Worm (Caenorhabditis elegans) whole organism, L2 larva: ENCODE data around the gene msp-142.
"Not testable (repeated sequence)": the region's sequence is repeated elsewhere in the genome, so short reads cannot be mapped to it uniquely, and the experiment has no call there.

ENCODE experiments used
- F13H6.1 ChIP-seq: sonication (generic microtip); optimal IDR thresholded peaks from 2 replicates; lab custom pipeline; 2016; ENCODE audit warnings: missing genetic modification characterization, missing compliant biosample characterization
- R02D3.7 ChIP-seq: fragments of 150-350 bp; optimal IDR thresholded peaks from 2 replicates; lab custom pipeline; 2014; ENCODE audit warnings: missing biosample characterization, missing genetic modification characterization
- Y55F3AM.14 ChIP-seq: fragments of 200-800 bp; sonication (Bioruptor generic); optimal IDR thresholded peaks from 2 replicates; lab custom pipeline; 2018; ENCODE audit warnings: mild to moderate bottlenecking, missing genetic modification characterization, missing compliant biosample characterization
- ama-1 ChIP-seq: fragments of 150-350 bp; optimal IDR thresholded peaks from 2 replicates; lab custom pipeline; 2018; ENCODE audit warnings: inconsistent platforms
- ceh-82 ChIP-seq: fragments of 150-350 bp; optimal IDR thresholded peaks from 2 replicates; lab custom pipeline; 2014; ENCODE audit warnings: missing biosample characterization, missing genetic modification characterization
- crh-2 ChIP-seq: sonication (generic microtip); optimal IDR thresholded peaks from 2 replicates; lab custom pipeline; 2017; ENCODE audit warnings: missing biosample characterization, missing genetic modification characterization
- dmd-4 ChIP-seq: sonication (generic microtip); optimal IDR thresholded peaks from 2 replicates; lab custom pipeline; 2017; ENCODE audit warnings: missing biosample characterization, missing genetic modification characterization
- elt-1 ChIP-seq: fragments of 150-350 bp; optimal IDR thresholded peaks from 2 replicates; lab custom pipeline; 2014; ENCODE audit warnings: missing biosample characterization, missing genetic modification characterization
- elt-3 ChIP-seq: sonication (generic microtip); optimal IDR thresholded peaks from 2 replicates; lab custom pipeline; 2017; ENCODE audit warnings: missing biosample characterization, missing genetic modification characterization
- fos-1 ChIP-seq: fragments of 150-350 bp; optimal IDR thresholded peaks from 2 replicates; lab custom pipeline; 2014; ENCODE audit warnings: missing biosample characterization, missing genetic modification characterization
- gmeb-1 ChIP-seq: fragments of 150-350 bp; optimal IDR thresholded peaks from 2 replicates; lab custom pipeline; 2014; ENCODE audit warnings: missing biosample characterization, missing genetic modification characterization
- lin-11 ChIP-seq: fragments of 150-350 bp; sonication (generic microtip); optimal IDR thresholded peaks from 2 replicates; lab custom pipeline; 2014; ENCODE audit warnings: missing biosample characterization, missing genetic modification characterization, inconsistent platforms, mixed read lengths
- lsy-2 ChIP-seq, 2 experiments: fragments of 150-350 bp in 1 of 2; sonication (generic microtip) in 1 of 2; optimal IDR thresholded peaks; 2 replicates each; lab custom pipeline; 2014 to 2017; ENCODE audit warnings: missing biosample characterization in 2 of 2, missing genetic modification characterization in 2 of 2
- nhr-10 ChIP-seq: sonication (generic microtip); optimal IDR thresholded peaks from 2 replicates; lab custom pipeline; 2017; ENCODE audit warnings: missing biosample characterization, missing genetic modification characterization
- nhr-11 ChIP-seq: fragments of 150-350 bp; optimal IDR thresholded peaks from 2 replicates; lab custom pipeline; 2014; ENCODE audit warnings: missing biosample characterization, missing genetic modification characterization
- nhr-12 ChIP-seq: fragments of 150-350 bp; optimal IDR thresholded peaks from 2 replicates; lab custom pipeline; 2014; ENCODE audit warnings: missing biosample characterization, missing genetic modification characterization
- nhr-21 ChIP-seq: fragments of 150-350 bp; optimal IDR thresholded peaks from 2 replicates; lab custom pipeline; 2014; ENCODE audit warnings: missing biosample characterization, missing genetic modification characterization
- nhr-23 ChIP-seq: fragments of 150-350 bp; optimal IDR thresholded peaks from 2 replicates; lab custom pipeline; 2014; ENCODE audit warnings: missing biosample characterization, missing genetic modification reagents, missing genetic modification characterization
- nhr-237 ChIP-seq: fragments of 150-350 bp; optimal IDR thresholded peaks from 2 replicates; lab custom pipeline; 2014; ENCODE audit warnings: missing biosample characterization, missing genetic modification characterization
- nhr-25 ChIP-seq: fragments of 150-350 bp; sonication (generic microtip); optimal IDR thresholded peaks from 3 replicates; lab custom pipeline; 2014; ENCODE audit warnings: missing biosample characterization, missing genetic modification characterization
- peb-1 ChIP-seq: fragments of 150-350 bp; optimal IDR thresholded peaks from 2 replicates; lab custom pipeline; 2014; ENCODE audit warnings: missing biosample characterization, missing genetic modification characterization
- sem-4 ChIP-seq: fragments of 150-350 bp; optimal IDR thresholded peaks from 2 replicates; lab custom pipeline; 2014; ENCODE audit warnings: missing biosample characterization, missing genetic modification reagents, missing genetic modification characterization
- sma-9 ChIP-seq, 2 experiments: fragments of 150-350 bp in 1 of 2; sonication (generic microtip) in 1 of 2; optimal IDR thresholded peaks; 2 replicates each; lab custom pipeline; 2014 to 2016; ENCODE audit warnings: missing genetic modification characterization in 2 of 2, mild to moderate bottlenecking in 1 of 2, missing biosample characterization in 1 of 2, missing compliant biosample characterization in 1 of 2, missing genetic modification reagents in 1 of 2, moderate library complexity in 1 of 2
- snpc-4 ChIP-seq: fragments of 150-350 bp; optimal IDR thresholded peaks from 2 replicates; lab custom pipeline; 2014; ENCODE audit warnings: missing biosample characterization, missing genetic modification characterization
- unc-55 ChIP-seq: fragments of 150-350 bp; sonication (generic microtip); optimal IDR thresholded peaks from 3 replicates; lab custom pipeline; 2014; ENCODE audit warnings: missing biosample characterization, missing genetic modification reagents, missing genetic modification characterization
- zag-1 ChIP-seq: fragments of 150-350 bp; optimal IDR thresholded peaks from 2 replicates; lab custom pipeline; 2014; ENCODE audit warnings: missing biosample characterization, missing genetic modification characterization

The msp-142 gene

ce11 chrII:5801075-5801474, 3.3 kb downstream of the msp-142 start, which contains the start of the genes K05F1.9 and K05F1.1:
Gene K05F1.9 (minus strand): TSS chrII:5801175.
Gene K05F1.1 (plus strand): TSS chrII:5801382.
- TF ChIP-seq R02D3.7 (tag; lab: Kevin White, UChicago) (no peak), lin-11 (tag; lab: Kevin White, UChicago) (no peak), nhr-23 (no peak), peb-1 (tag; lab: Kevin White, UChicago) (no peak), nhr-11 (no peak), dmd-4 (tag; lab: Kevin White, UChicago) (no peak), nhr-21 (tag; lab: Kevin White, UChicago) (no peak), nhr-10 (no peak), unc-55 (GFP tag; lab: Kevin White, UChicago) (no peak), lsy-2 (tag; optimal IDR thresholded peaks at IDR 0.05; lab: Kevin White, UChicago) (no peak)

ce11 chrII:5804288-5804687, 6.6 kb downstream of the msp-142 start:
- TF ChIP-seq fos-1 (tag; lab: Kevin White, UChicago) (peak; percentile 29), nhr-12 (tag; lab: Kevin White, UChicago) (no peak)
- TF ChIP-seq, all 48 proteins: peak for 1

DNA sequence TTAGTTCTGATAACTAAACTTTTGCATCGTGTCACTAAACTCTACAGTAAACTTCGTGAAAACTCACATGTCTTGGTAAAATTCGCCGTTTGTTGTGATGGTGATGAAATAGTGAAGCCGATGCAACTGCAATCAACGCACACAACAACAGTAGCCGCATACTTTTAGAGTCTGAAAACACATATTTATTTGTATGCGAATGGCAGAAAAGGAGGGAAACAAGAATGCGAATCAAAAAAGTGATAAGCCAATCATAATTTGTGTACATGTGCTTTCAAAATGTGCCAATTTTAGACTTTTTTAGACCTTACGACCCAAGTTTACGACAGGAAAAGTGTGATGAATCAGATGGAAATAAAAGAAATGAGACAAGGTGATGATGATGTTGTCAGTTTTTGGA, 7.6 kb downstream of the msp-142 start, which contains the start of gene K05F1.10:
TSS of gene K05F1.10 (minus strand) at position 171 of the 400 bp plus-strand sequence.
- TF ChIP-seq lsy-2 (tag; optimal IDR thresholded peaks at IDR 0.05; lab: Kevin White, UChicago) (no peak), unc-55 (GFP tag; lab: Kevin White, UChicago) (no peak), ceh-82 (tag; lab: Kevin White, UChicago) (no peak), elt-1 (tag; lab: Kevin White, UChicago) (no peak), zag-1 (tag; lab: Kevin White, UChicago) (no peak), crh-2 (peak; percentile 17), nhr-21 (tag; lab: Kevin White, UChicago) (no peak)
- TF ChIP-seq, all 48 proteins: peak for 1

DNA sequence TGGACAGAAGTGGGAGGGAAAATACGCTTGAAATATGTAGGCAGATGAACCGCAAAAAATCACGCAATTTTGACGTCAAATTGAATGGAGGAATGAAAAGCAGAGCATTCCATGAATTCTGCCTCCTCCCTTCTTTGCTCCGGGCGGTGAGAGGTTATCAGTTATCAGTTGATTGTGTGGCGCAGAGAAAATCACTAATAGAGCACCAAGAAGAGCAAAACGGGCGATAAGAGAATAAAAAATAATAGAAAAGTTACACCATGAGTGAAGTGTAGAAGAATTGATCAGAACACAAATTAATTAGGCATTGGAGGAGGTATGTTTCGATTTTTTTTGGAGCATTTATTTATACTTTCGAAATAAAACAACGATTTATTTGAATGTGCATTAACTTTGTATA, 8.8 kb downstream of the msp-142 start:
- TF ChIP-seq crh-2 (peak; percentile 17), fos-1 (tag; lab: Kevin White, UChicago) (peak; percentile 80), ama-1 (lab: Kevin White, UChicago) (no peak), F13H6.1 (tag; lab: Kevin White, UChicago) (no peak), gmeb-1 (tag; lab: Kevin White, UChicago) (peak; percentile 10)

DNA sequence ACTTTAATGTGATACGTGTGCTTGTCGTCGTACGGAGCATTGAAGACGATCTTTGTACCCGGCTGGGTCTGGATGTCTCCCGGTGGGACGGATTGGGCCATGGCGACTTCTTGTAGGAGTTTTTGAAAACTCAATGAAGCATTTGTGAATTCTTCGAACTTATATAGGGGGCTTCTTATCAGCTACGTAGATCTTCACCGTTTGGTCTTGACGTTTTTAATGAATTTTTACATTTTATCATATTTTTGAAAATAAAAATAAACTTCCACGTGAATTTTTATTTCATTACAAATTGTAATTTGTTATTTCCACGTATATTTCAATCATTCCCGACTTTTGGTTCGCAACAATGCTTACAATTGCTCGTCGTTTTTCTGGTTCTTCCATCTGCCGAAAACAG, 12.5 kb downstream of the msp-142 start, which contains the start of the genes msp-64 and ZK1248.5:
TSS of gene msp-64 (minus strand) at position 101 of the 400 bp plus-strand sequence.
TSS of gene ZK1248.5 (plus strand) at position 285 of the 400 bp plus-strand sequence.
- TF ChIP-seq dmd-4 (tag; lab: Kevin White, UChicago): no peak
- no peak for TF ChIP-seq nhr-12 (tag; lab: Kevin White, UChicago)
- TF ChIP-seq ceh-82 (tag; lab: Kevin White, UChicago): no peak
- TF ChIP-seq nhr-237 (tag; lab: Kevin White, UChicago): no peak
- TF ChIP-seq, all 48 proteins: peak for 0

ce11 chrII:5815382-5815781, 17.7 kb downstream of the msp-142 start, which contains the start of gene wago-5:
Gene wago-5 (minus strand): TSS chrII:5815482.
- TF ChIP-seq sem-4 (tag; lab: Kevin White, UChicago); nhr-11; gmeb-1 (tag; lab: Kevin White, UChicago): not testable (repeated sequence)

DNA sequence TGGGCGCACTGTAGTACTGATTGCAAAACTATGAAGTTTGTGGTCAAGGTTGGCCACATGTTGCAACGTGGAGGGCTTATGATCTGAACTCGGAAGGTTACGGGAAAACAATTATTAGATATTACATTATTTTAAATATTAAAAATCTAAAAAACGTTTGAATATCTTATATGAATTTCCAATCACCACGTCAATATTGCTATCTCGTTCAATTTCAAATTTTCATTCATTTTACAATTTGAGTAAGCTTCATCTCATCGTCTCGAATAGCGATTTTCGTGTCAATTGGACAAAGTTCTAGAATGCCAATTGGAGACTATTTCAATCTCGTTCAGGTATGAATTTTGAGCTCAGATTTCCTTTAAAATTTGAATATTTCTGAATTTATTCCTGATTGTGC, 18.6 kb downstream of the msp-142 start, which contains the start of gene ZK1248.20:
TSS of gene ZK1248.20 (plus strand) at position 301 of the 400 bp plus-strand sequence.
- TF ChIP-seq zag-1 (tag; lab: Kevin White, UChicago): no peak
- no peak for TF ChIP-seq nhr-10
- TF ChIP-seq nhr-23: no peak
- TF ChIP-seq nhr-11: no peak
- TF ChIP-seq elt-3 (tag; lab: Kevin White, UChicago): no peak
- no peak for TF ChIP-seq sem-4 (tag; lab: Kevin White, UChicago)
- TF ChIP-seq fos-1 (tag; lab: Kevin White, UChicago): no peak
- TF ChIP-seq Y55F3AM.14 (GFP tag; lab: Kevin White, UChicago): no peak
- TF ChIP-seq nhr-25 (tag; lab: Kevin White, UChicago): no peak
- no peak for TF ChIP-seq sma-9 (GFP tag; optimal IDR thresholded peaks at IDR 0.05; lab: Kevin White, UChicago)
- TF ChIP-seq sma-9 (tag; optimal IDR thresholded peaks at IDR 0.05; lab: Kevin White, UChicago): no peak
- no peak for TF ChIP-seq crh-2
- no peak for TF ChIP-seq lsy-2 (tag; optimal IDR thresholded peaks at IDR 0.05; lab: Kevin White, UChicago)
- no peak for TF ChIP-seq ceh-82 (tag; lab: Kevin White, UChicago)
- no peak for TF ChIP-seq gmeb-1 (tag; lab: Kevin White, UChicago)
- no peak for TF ChIP-seq snpc-4 (tag; lab: Kevin White, UChicago)
